Worm (Caenorhabditis elegans) whole organism, L4/young adult: ENCODE data around the gene srh-222.

ENCODE experiments used
- W03F9.2 ChIP-seq: fragments of 150-350 bp; optimal IDR thresholded peaks from 2 replicates; lab custom pipeline; 2014; ENCODE audit warnings: missing biosample characterization, missing genetic modification characterization
- dao-5 ChIP-seq: sonication (generic microtip); optimal IDR thresholded peaks from 2 replicates; lab custom pipeline; 2016; ENCODE audit warnings: missing genotype, missing genetic modification characterization, moderate library complexity, missing compliant biosample characterization
- him-1 ChIP-seq: sonication (generic microtip); optimal IDR thresholded peaks from 2 replicates; lab custom pipeline; 2016; ENCODE audit warnings: missing genotype, missing genetic modification reagents, missing genetic modification characterization, missing compliant biosample characterization

DNA sequence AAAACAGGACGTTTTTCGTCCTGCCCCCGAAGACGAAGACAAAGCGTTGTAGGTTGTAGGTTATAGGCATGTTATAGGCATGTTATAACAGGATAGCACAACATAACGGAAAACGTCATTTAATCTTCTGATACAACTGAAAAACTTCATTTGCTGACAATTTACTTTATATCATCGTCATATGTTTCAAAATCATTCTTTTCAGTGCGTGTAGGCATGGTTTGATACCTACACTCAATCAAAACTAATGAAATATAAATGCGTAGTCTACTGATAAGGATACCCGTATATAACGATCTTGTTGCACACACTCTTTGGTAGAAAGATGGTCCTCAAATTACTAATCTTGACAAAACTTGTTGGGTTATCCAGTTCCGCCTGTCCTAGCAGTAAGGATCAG lies 22.9 kb upstream of the srh-222 start, which contains the start of gene clec-74:
- no peak for TF ChIP-seq him-1
- TF ChIP-seq W03F9.2 (tag; lab: Kevin White, UChicago), result no peak
- TF ChIP-seq dao-5 (tag; lab: Kevin White, UChicago), result no peak
